Worm (Caenorhabditis elegans) whole organism, L3 larva: ENCODE measurements around the gene cest-35.2.

Source experiments
- ZK546.5 ChIP-seq: sonication (generic microtip); optimal IDR thresholded peaks from 2 replicates; lab custom pipeline; 2017; ENCODE audit warnings: missing biosample characterization, missing genetic modification characterization
- daf-12 ChIP-seq: fragments of 150-350 bp; optimal IDR thresholded peaks from 2 replicates; lab custom pipeline; 2014; ENCODE audit warnings: missing biosample characterization, missing genetic modification reagents, missing genetic modification characterization
- lin-39 ChIP-seq: fragments of 150-350 bp; optimal IDR thresholded peaks from 2 replicates; lab custom pipeline; 2018; ENCODE audit warnings: missing biosample characterization, missing genetic modification reagents, missing genetic modification characterization
- mdl-1 ChIP-seq: fragments of 150-350 bp; optimal IDR thresholded peaks from 2 replicates; lab custom pipeline; 2014; ENCODE audit warnings: missing biosample characterization, missing genetic modification characterization
- nhr-77 ChIP-seq: fragments of 150-350 bp; optimal IDR thresholded peaks from 2 replicates; lab custom pipeline; 2014; ENCODE audit warnings: missing biosample characterization, missing genetic modification characterization
- snpc-4 ChIP-seq: fragments of 150-350 bp; optimal IDR thresholded peaks from 2 replicates; lab custom pipeline; 2014; ENCODE audit warnings: missing biosample characterization, missing genetic modification characterization

ce11 chrV:5274974-5275373, 38.0 kb upstream of the cest-35.2 start:
- no peak for TF ChIP-seq snpc-4 (tag; lab: Kevin White, UChicago)
- no peak for TF ChIP-seq nhr-77
- no peak for TF ChIP-seq daf-12 (tag; lab: Kevin White, UChicago)
- TF ChIP-seq mdl-1 (tag; lab: Kevin White, UChicago) = no peak
- no peak for TF ChIP-seq ZK546.5 (tag; lab: Kevin White, UChicago)
- TF ChIP-seq lin-39 = no peak
